Worm (Caenorhabditis elegans) whole organism, L3 larva: Measurements from ENCODE around the gene emb-1.

Experiments
- R02D3.7 ChIP-seq: fragments of 150-350 bp; optimal IDR thresholded peaks from 2 replicates; lab custom pipeline; 2014; ENCODE audit warnings: missing biosample characterization, missing genetic modification characterization
- aly-2 ChIP-seq: fragments of 150-350 bp; optimal IDR thresholded peaks from 2 replicates; lab custom pipeline; 2014; ENCODE audit warnings: missing biosample characterization, missing genetic modification characterization
- ceh-28 ChIP-seq: fragments of 150-350 bp; optimal IDR thresholded peaks from 2 replicates; lab custom pipeline; 2014; ENCODE audit warnings: missing biosample characterization, missing genetic modification reagents, missing genetic modification characterization
- daf-12 ChIP-seq: fragments of 150-350 bp; optimal IDR thresholded peaks from 2 replicates; lab custom pipeline; 2014; ENCODE audit warnings: missing biosample characterization, missing genetic modification reagents, missing genetic modification characterization
- egl-5 ChIP-seq: fragments of 150-350 bp; optimal IDR thresholded peaks from 2 replicates; lab custom pipeline; 2017; ENCODE audit warnings: missing biosample characterization, missing genetic modification reagents, missing genetic modification characterization, inconsistent platforms
- elt-1 ChIP-seq: fragments of 150-350 bp; optimal IDR thresholded peaks from 2 replicates; lab custom pipeline; 2014; ENCODE audit warnings: missing biosample characterization, missing genetic modification characterization
- elt-2 ChIP-seq: sonication (generic microtip); optimal IDR thresholded peaks from 2 replicates; lab custom pipeline; 2016; ENCODE audit warnings: missing genetic modification reagents, mild to moderate bottlenecking, missing genetic modification characterization, missing compliant biosample characterization
- elt-3 ChIP-seq, 3 experiments: fragments of 150-350 bp in 1 of 3; sonication (generic microtip) in 2 of 3; optimal IDR thresholded peaks; 2 replicates in 2 of 3; 4 replicates in 1 of 3; lab custom pipeline; 2014 to 2017; ENCODE audit warnings: missing biosample characterization in 3 of 3, missing genetic modification characterization in 3 of 3
- eor-1 ChIP-seq, 2 experiments: fragments of 150-350 bp; optimal IDR thresholded peaks; 2 replicates each; lab custom pipeline; 2014 to 2018; ENCODE audit warnings: missing biosample characterization in 2 of 2, missing genetic modification characterization in 2 of 2
- fkh-2 ChIP-seq: fragments of 150-350 bp; optimal IDR thresholded peaks from 2 replicates; lab custom pipeline; 2014; ENCODE audit warnings: missing biosample characterization, missing genetic modification reagents, missing genetic modification characterization
- fos-1 ChIP-seq: fragments of 150-350 bp; optimal IDR thresholded peaks from 2 replicates; lab custom pipeline; 2014; ENCODE audit warnings: missing biosample characterization, missing genetic modification characterization
- lin-15B ChIP-seq: fragments of 150-350 bp; optimal IDR thresholded peaks from 2 replicates; lab custom pipeline; 2014; ENCODE audit warnings: missing biosample characterization, missing genetic modification characterization
- lin-39 ChIP-seq: fragments of 150-350 bp; optimal IDR thresholded peaks from 2 replicates; lab custom pipeline; 2018; ENCODE audit warnings: missing biosample characterization, missing genetic modification reagents, missing genetic modification characterization
- mdl-1 ChIP-seq: fragments of 150-350 bp; optimal IDR thresholded peaks from 2 replicates; lab custom pipeline; 2014; ENCODE audit warnings: missing biosample characterization, missing genetic modification characterization
- mml-1 ChIP-seq: fragments of 150-350 bp; sonication (generic microtip); optimal IDR thresholded peaks from 3 replicates; lab custom pipeline; 2014; ENCODE audit warnings: missing biosample characterization, missing genetic modification characterization
- nfya-1 ChIP-seq: sonication (generic microtip); optimal IDR thresholded peaks from 2 replicates; lab custom pipeline; 2017; ENCODE audit warnings: missing genetic modification characterization, mild to moderate bottlenecking, missing compliant biosample characterization, antibody characterized with exemption, moderate library complexity; ENCODE audit not compliant: insufficient read depth
- nhr-12 ChIP-seq: fragments of 150-350 bp; optimal IDR thresholded peaks from 2 replicates; lab custom pipeline; 2014; ENCODE audit warnings: missing biosample characterization, missing genetic modification characterization
- nhr-237 ChIP-seq: fragments of 150-350 bp; optimal IDR thresholded peaks from 2 replicates; lab custom pipeline; 2014; ENCODE audit warnings: missing biosample characterization, missing genetic modification characterization
- nhr-25 ChIP-seq: sonication (generic microtip); optimal IDR thresholded peaks from 2 replicates; lab custom pipeline; 2017; ENCODE audit warnings: missing biosample characterization, missing genetic modification characterization
- nhr-28 ChIP-seq: fragments of 150-350 bp; optimal IDR thresholded peaks from 2 replicates; lab custom pipeline; 2014; ENCODE audit warnings: missing biosample characterization, missing genetic modification characterization
- nhr-43 ChIP-seq: sonication (generic microtip); optimal IDR thresholded peaks from 2 replicates; lab custom pipeline; 2016; ENCODE audit warnings: mild to moderate bottlenecking, missing genetic modification characterization, missing compliant biosample characterization; ENCODE audit not compliant: poor library complexity, severe bottlenecking
- nhr-77 ChIP-seq: fragments of 150-350 bp; optimal IDR thresholded peaks from 2 replicates; lab custom pipeline; 2014; ENCODE audit warnings: missing biosample characterization, missing genetic modification characterization
- pha-4 ChIP-seq: fragments of 150-350 bp; optimal IDR thresholded peaks from 2 replicates; lab custom pipeline; 2014; ENCODE audit warnings: missing biosample characterization, missing genetic modification reagents, missing genetic modification characterization
- sea-2 ChIP-seq: fragments of 150-350 bp; sonication (generic microtip); optimal IDR thresholded peaks from 4 replicates; lab custom pipeline; 2014; ENCODE audit warnings: missing biosample characterization, missing genetic modification reagents, missing genetic modification characterization
- skn-1 ChIP-seq: fragments of 150-350 bp; optimal IDR thresholded peaks from 2 replicates; lab custom pipeline; 2014; ENCODE audit warnings: missing biosample characterization, missing genetic modification characterization
- tbx-2 ChIP-seq: sonication (generic microtip); optimal IDR thresholded peaks from 2 replicates; lab custom pipeline; 2016; ENCODE audit warnings: mild to moderate bottlenecking, missing genetic modification characterization, missing compliant biosample characterization
- unc-39 ChIP-seq: sonication (generic microtip); optimal IDR thresholded peaks from 4 replicates; lab custom pipeline; 2017; ENCODE audit warnings: missing biosample characterization, missing genetic modification characterization
- zag-1 ChIP-seq: fragments of 150-350 bp; optimal IDR thresholded peaks from 2 replicates; lab custom pipeline; 2014; ENCODE audit warnings: missing biosample characterization, missing genetic modification characterization
- ztf-4 ChIP-seq: fragments of 150-350 bp; optimal IDR thresholded peaks from 2 replicates; lab custom pipeline; 2014; ENCODE audit warnings: missing biosample characterization, missing genetic modification characterization

Gene emb-1

DNA sequence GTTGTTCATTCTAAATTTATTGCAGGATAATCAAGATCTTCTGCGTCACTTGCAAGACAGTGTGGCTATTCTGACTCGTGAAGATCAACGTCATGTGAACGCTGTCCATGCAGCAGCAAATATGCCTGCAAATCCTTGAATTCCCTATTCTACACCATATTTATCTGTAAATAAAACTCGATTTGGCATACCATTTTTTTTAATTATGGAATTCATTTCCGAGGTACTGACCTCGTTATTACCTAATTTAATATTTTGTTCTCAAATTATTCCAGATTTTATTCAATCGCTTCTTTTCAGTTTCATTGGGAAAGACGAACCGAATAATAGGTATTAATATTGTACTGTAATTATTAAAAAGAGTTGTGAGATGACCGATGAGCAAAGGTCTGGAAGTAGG is 383 bp downstream of the emb-1 start, which contains the start of gene cid-1:
TSS of gene cid-1 (plus strand) at position 301 of the 400 bp plus-strand sequence.
- TF ChIP-seq nhr-43 (tag; lab: Kevin White, UChicago): no peak
- TF ChIP-seq mdl-1 (tag; lab: Kevin White, UChicago): no peak
- TF ChIP-seq nfya-1 (tag; lab: Kevin White, UChicago): no peak
- no peak for TF ChIP-seq tbx-2 (tag; lab: Kevin White, UChicago)
- TF ChIP-seq aly-2 (tag; lab: Kevin White, UChicago): no peak
- TF ChIP-seq daf-12 (tag; lab: Kevin White, UChicago): no peak
- TF ChIP-seq, all 47 proteins: peak for 0

DNA sequence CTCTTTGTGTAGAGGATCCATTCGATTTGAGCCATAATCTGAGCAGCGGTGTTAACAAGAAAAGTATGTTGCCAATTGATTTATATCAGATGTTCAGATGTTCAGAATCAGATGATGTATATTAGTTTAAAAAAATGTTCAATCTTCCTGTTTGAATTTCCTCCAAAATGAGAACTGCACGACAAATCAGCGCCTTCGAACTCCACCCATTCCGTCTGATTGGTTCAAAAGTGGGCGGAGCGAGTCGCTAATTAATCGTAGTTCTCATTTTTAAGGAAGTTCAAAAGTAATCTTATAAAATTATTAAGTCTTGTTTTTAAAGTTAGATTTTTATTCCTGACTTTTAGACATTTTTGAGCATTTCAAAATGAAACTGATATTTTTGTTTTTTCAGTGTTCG is 5.9 kb downstream of the emb-1 start:
- TF ChIP-seq fos-1 (tag; lab: Kevin White, UChicago) (no peak), nfya-1 (tag; lab: Kevin White, UChicago) (peak; percentile 95)

DNA sequence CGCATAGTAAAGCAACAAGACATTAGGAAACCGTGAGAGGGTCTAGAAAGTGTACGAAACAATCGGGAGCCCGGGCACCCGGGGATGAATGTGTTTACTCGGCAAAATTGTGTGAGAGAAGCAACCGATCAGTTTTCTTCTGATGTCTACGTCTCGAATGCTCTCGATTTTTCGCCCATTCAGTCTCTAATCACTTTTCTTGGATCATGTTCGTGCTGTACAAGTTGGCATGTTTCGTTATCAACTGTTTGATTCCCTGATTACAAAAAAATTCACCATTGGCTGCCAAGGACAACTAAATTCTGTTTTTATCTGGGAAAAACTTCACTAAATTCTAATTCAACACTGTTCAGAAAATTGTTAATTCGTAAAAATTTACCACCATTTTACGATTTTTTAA is 7.3 kb downstream of the emb-1 start:
- TF ChIP-seq skn-1 (tag; lab: Kevin White, UChicago) (no peak), egl-5 (no peak), nfya-1 (tag; lab: Kevin White, UChicago) (peak; percentile 14), elt-2 (tag; lab: Kevin White, UChicago) (peak; percentile 67), pha-4 (tag; lab: Kevin White, UChicago) (peak; percentile 6)

DNA sequence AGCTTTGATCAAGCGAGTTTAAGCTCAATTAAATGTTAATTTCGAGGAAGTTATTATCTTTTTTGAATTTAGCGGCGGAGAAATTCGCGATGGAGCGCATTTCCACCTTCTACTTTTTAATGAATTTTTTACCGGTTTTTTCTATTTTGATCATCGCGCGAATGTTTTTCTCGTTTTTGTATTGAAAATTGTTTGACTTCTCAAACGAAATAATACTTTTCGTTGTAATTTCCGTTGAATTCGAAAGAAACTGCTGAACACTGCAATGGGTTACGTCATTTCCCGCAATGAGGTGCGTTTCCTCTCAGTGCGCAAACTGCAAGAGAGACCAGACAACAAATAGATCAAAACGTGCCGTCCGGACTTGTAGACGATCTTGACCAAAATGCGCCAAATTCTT is 8.0 kb downstream of the emb-1 start:
- no peak for TF ChIP-seq eor-1 (tag; optimal IDR thresholded peaks at IDR 0.05; lab: Kevin White, UChicago)
- no peak for TF ChIP-seq mdl-1 (tag; lab: Kevin White, UChicago)
- no peak for TF ChIP-seq mml-1 (tag; lab: Kevin White, UChicago)
- TF ChIP-seq aly-2 (tag; lab: Kevin White, UChicago): no peak
- TF ChIP-seq elt-1 (tag; lab: Kevin White, UChicago): no peak
- no peak for TF ChIP-seq sea-2 (GFP tag; lab: Kevin White, UChicago)
- TF ChIP-seq lin-39 (tag; lab: Kevin White, UChicago): no peak
- TF ChIP-seq nhr-77 (tag; lab: Kevin White, UChicago): no peak
- no peak for TF ChIP-seq ztf-4 (tag; lab: Kevin White, UChicago)
- no peak for TF ChIP-seq R02D3.7 (tag; lab: Kevin White, UChicago)
- TF ChIP-seq elt-3 (tag; optimal IDR thresholded peaks at IDR 0.05; lab: Kevin White, UChicago): no peak
- TF ChIP-seq unc-39 (tag; lab: Kevin White, UChicago): no peak
- TF ChIP-seq fkh-2: no peak
- TF ChIP-seq nhr-25 (tag; lab: Kevin White, UChicago): no peak
- TF ChIP-seq pha-4 (tag; lab: Kevin White, UChicago): no peak
- TF ChIP-seq nhr-237 (tag; lab: Kevin White, UChicago): no peak
- TF ChIP-seq nhr-12 (tag; lab: Kevin White, UChicago): no peak

DNA sequence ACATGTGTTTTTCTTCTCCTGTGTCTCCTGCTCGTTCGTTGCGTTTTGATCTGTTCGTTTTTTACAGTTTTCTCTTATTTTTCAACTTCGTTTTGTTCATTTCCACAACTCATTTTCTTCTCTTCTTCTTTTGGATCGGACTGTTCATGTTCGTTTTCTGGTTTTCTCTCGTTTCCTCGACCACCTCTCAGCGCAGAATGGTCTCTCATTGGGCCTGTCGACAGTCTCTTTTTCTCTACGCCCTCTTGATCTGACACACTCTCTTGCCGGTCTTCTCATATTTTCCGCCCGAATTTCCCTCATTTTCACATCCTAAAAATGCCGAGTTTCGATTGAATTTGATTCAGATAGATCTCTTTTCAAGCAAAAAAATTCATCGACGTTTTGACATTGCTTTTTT is 8.4 kb downstream of the emb-1 start:
- TF ChIP-seq nhr-12 (tag; lab: Kevin White, UChicago) (no peak), nfya-1 (tag; lab: Kevin White, UChicago) (peak; percentile 30), daf-12 (tag; lab: Kevin White, UChicago) (no peak), skn-1 (tag; lab: Kevin White, UChicago) (no peak), eor-1 (tag; optimal IDR thresholded peaks at IDR 0.05; lab: Kevin White, UChicago) (no peak), ztf-4 (tag; lab: Kevin White, UChicago) (no peak), nhr-28 (tag; lab: Kevin White, UChicago) (no peak)

DNA sequence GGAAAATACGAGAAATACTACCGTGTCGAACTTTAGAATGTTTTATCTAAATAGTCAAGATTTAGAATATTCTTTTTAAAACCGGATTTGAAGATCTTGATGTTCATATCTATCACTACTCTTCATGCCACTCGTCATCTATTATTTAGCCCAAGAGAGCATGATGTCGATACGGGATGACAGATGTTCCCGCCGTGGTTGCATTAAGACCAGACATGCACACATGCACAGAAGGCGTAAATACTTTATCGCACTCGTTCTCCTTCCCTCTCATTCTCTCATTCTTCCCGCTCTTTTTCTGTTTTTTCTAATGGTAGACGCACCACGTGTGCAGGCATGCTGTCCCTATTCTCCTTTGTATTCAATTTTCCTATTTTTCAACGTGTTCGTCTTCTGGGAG is 10.1 kb downstream of the emb-1 start:
- no peak for TF ChIP-seq lin-15B (tag; lab: Kevin White, UChicago)
- no peak for TF ChIP-seq zag-1
- TF ChIP-seq fkh-2: no peak
- TF ChIP-seq lin-39 (tag; lab: Kevin White, UChicago): peak; percentile 43
- no peak for TF ChIP-seq ceh-28 (tag; lab: Kevin White, UChicago)
